Fruit fly (Drosophila melanogaster) whole organism, pupa: ENCODE data around the gene Kat60.

Experiments
- CG12605 ChIP-seq: fragments of 200-800 bp; sonication (Bioruptor generic); IDR thresholded peaks from 2 replicates; pipeline ENCODE4 v1.3.6; 2022; ENCODE audit warnings: missing biosample characterization, missing genetic modification characterization
- CG9948 ChIP-seq: fragments of 200-800 bp; sonication (Bioruptor generic); optimal IDR thresholded peaks from 2 replicates; lab custom pipeline; 2018; ENCODE audit warnings: missing biosample characterization, mild to moderate bottlenecking, missing genetic modification characterization, moderate library complexity
- D1 ChIP-seq: fragments of 200-800 bp; sonication (Bioruptor generic); optimal IDR thresholded peaks from 2 replicates; lab custom pipeline; 2018; ENCODE audit warnings: missing biosample characterization, mild to moderate bottlenecking, missing genetic modification characterization, moderate library complexity
- EcR ChIP-seq: fragments of 200-800 bp; sonication (Bioruptor generic); optimal IDR thresholded peaks from 3 replicates; lab custom pipeline; 2019; ENCODE audit warnings: missing biosample characterization, missing genetic modification characterization, mild to moderate bottlenecking, moderate library complexity, missing genetic modification reagents
- Ets98B ChIP-seq: fragments of 200-800 bp; sonication (Bioruptor generic); IDR thresholded peaks from 2 replicates; pipeline ENCODE4 v1.3.6; 2022; ENCODE audit warnings: missing biosample characterization, missing genetic modification characterization
- Pif1B ChIP-seq: fragments of 200-800 bp; sonication (Bioruptor generic); optimal IDR thresholded peaks from 3 replicates; lab custom pipeline; 2016; ENCODE audit warnings: missing biosample characterization, missing genetic modification characterization
- fd96Ca ChIP-seq: fragments of 200-800 bp; sonication (Bioruptor generic); IDR thresholded peaks from 3 replicates; pipeline ENCODE4 v1.3.6; 2022; ENCODE audit warnings: missing biosample characterization, missing genetic modification characterization

DNA sequence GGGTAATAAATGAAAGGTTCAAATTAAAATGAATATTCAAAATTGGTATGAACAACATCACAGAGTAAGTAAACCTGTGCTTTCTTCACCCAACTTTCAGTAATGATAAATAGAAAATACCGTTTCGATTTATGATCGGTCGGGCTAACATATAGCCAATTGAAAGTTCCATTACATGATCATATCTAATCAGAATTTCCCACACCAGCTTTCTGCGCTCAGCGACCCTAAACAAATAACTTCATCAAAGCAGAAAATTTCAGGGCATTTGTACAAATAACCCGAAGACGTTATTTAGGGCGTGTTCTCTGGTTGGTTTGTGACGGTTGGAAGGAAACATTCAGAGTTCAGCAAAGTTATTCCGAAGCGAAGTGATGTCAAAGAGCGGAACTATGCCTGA lies 28.2 kb downstream of the Kat60 start:
- TF ChIP-seq Pif1B (GFP tag; lab: Kevin White, UChicago) = no peak
- no peak for TF ChIP-seq D1 (tag; lab: Kevin White, UChicago)
- TF ChIP-seq CG12605 = no peak
- no peak for TF ChIP-seq CG9948 (tag; lab: Kevin White, UChicago)
- TF ChIP-seq EcR = no peak
- TF ChIP-seq fd96Ca = no peak
- no peak for TF ChIP-seq Ets98B (GFP tag; lab: Robert Waterston, UW)
